Worm (Caenorhabditis elegans) whole organism, midembryonic: ENCODE data around the gene wht-6.

Experiments
- T22C8.4 ChIP-seq: fragments of 200-800 bp; sonication (Bioruptor generic); IDR thresholded peaks from 2 replicates; pipeline ENCODE4 v1.3.6; 2022; ENCODE audit warnings: missing genetic modification characterization, missing compliant biosample characterization
- cog-1 ChIP-seq: sonication (generic microtip); optimal IDR thresholded peaks from 2 replicates; lab custom pipeline; 2016; ENCODE audit warnings: missing genetic modification characterization, missing compliant biosample characterization
- flt-1 ChIP-seq: fragments of 200-800 bp; sonication (Bioruptor generic); IDR thresholded peaks from 2 replicates; pipeline ENCODE4 v1.3.6; 2022; ENCODE audit warnings: missing genetic modification characterization, missing compliant biosample characterization
- klf-2 ChIP-seq: fragments of 200-800 bp; sonication (Bioruptor generic); conservative IDR thresholded peaks from 2 replicates; pipeline ENCODE4 v1.3.6; 2022; ENCODE audit warnings: missing genetic modification reagents, missing genetic modification characterization, missing compliant biosample characterization
- med-1 ChIP-seq: sonication (generic microtip); optimal IDR thresholded peaks from 2 replicates; lab custom pipeline; 2017; ENCODE audit warnings: missing genetic modification characterization, mild to moderate bottlenecking, missing compliant biosample characterization, antibody characterized with exemption, missing genetic modification reagents; ENCODE audit not compliant: insufficient read depth
- ref-1 ChIP-seq: fragments of 200-800 bp; sonication (Bioruptor generic); conservative IDR thresholded peaks from 2 replicates; pipeline ENCODE4 v1.3.6; 2022; ENCODE audit warnings: missing genetic modification reagents, missing genetic modification characterization, missing compliant biosample characterization
- tab-1 ChIP-seq: fragments of 200-800 bp; sonication (Bioruptor generic); IDR thresholded peaks from 2 replicates; pipeline ENCODE4 v1.3.6; 2022; ENCODE audit warnings: missing genetic modification characterization, missing compliant biosample characterization
- ztf-23 ChIP-seq: fragments of 200-800 bp; sonication (Bioruptor generic); IDR thresholded peaks from 2 replicates; pipeline ENCODE4 v1.3.6; 2022; ENCODE audit warnings: missing genetic modification reagents, missing genetic modification characterization, missing compliant biosample characterization
- ztf-29 ChIP-seq: fragments of 200-800 bp; sonication (Bioruptor generic); IDR thresholded peaks from 2 replicates; pipeline ENCODE4 v1.3.6; 2022; ENCODE audit warnings: missing genetic modification reagents, missing genetic modification characterization, missing compliant biosample characterization

The wht-6 gene

ce11 chrIII:6463679-6464078, 7.9 kb upstream of the wht-6 start, which contains the start of gene dlc-1:
Gene dlc-1 (minus strand): TSS chrIII:6463779.
- TF ChIP-seq ref-1 (no peak), med-1 (GFP tag; lab: Kevin White, UChicago) (no peak), flt-1 (GFP tag; lab: Robert Waterston, UW) (no peak), cog-1 (tag; lab: Kevin White, UChicago) (no peak), ztf-29 (GFP tag; lab: Robert Waterston, UW) (no peak), klf-2 (GFP tag; lab: Robert Waterston, UW) (no peak), tab-1 (no peak), T22C8.4 (GFP tag; lab: Robert Waterston, UW) (no peak), ztf-23 (GFP tag; lab: Robert Waterston, UW) (no peak)

- no peak for TF ChIP-seq klf-2 (GFP tag; lab: Robert Waterston, UW)
- TF ChIP-seq flt-1 (GFP tag; lab: Robert Waterston, UW), result no peak
- no peak for TF ChIP-seq tab-1
- TF ChIP-seq med-1 (GFP tag; lab: Kevin White, UChicago), result no peak
- no peak for TF ChIP-seq cog-1 (tag; lab: Kevin White, UChicago)
- TF ChIP-seq ztf-29 (GFP tag; lab: Robert Waterston, UW), result peak; percentile 52; the same call in 1 of the 2 replicates
- no peak for TF ChIP-seq T22C8.4 (GFP tag; lab: Robert Waterston, UW)
- TF ChIP-seq ref-1, result no peak
- TF ChIP-seq ztf-23 (GFP tag; lab: Robert Waterston, UW), result 0 out of 2 replicates have a peak, but pooled peaks have one; percentile 6
Observed at ce11 chrIII:6464113-6464571, 7.4 kb upstream of the wht-6 start.

DNA sequence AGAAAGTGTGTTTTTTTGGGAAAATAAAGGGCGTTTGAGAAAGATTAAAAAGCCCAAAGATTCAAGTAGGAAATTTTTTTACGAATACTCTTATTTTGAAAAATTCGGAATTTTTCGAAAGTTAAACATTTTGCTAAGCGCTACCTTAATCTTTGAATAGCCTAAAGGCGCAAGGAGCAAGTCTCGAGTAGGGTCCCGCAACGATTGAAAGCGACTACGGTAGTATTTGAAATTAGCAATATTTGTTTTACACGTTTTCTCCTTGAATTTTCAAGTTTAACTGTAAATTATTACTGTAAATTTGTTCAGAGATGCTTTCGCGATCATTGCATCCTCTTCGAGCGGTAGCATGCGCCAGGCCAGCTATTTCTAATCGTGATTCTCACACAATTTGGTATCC, 6.6 kb upstream of the wht-6 start, which contains the start of gene nduf-2.2:
nduf-2.2 (plus strand) TSS at position 310 of the 400 bp plus-strand sequence.
- TF ChIP-seq T22C8.4 (GFP tag; lab: Robert Waterston, UW) (no peak), flt-1 (GFP tag; lab: Robert Waterston, UW) (no peak), klf-2 (GFP tag; lab: Robert Waterston, UW) (no peak), med-1 (GFP tag; lab: Kevin White, UChicago) (no peak), cog-1 (tag; lab: Kevin White, UChicago) (no peak), ztf-29 (GFP tag; lab: Robert Waterston, UW) (no peak), ref-1 (no peak), ztf-23 (GFP tag; lab: Robert Waterston, UW) (no peak), tab-1 (no peak)

- TF ChIP-seq klf-2 (GFP tag; lab: Robert Waterston, UW), result no peak
- TF ChIP-seq ref-1, result no peak
- TF ChIP-seq T22C8.4 (GFP tag; lab: Robert Waterston, UW), result no peak
- no peak for TF ChIP-seq ztf-23 (GFP tag; lab: Robert Waterston, UW)
- TF ChIP-seq med-1 (GFP tag; lab: Kevin White, UChicago), result no peak
- TF ChIP-seq cog-1 (tag; lab: Kevin White, UChicago), result no peak
- TF ChIP-seq ztf-29 (GFP tag; lab: Robert Waterston, UW), result no peak
- TF ChIP-seq flt-1 (GFP tag; lab: Robert Waterston, UW), result no peak
- TF ChIP-seq tab-1, result no peak
Observed at ce11 chrIII:6467005-6467404, 4.5 kb upstream of the wht-6 start, which contains the start of gene T26A5.2. Gene T26A5.2 (plus strand): TSS chrIII:6467305.

ce11 chrIII:6476380-6476779, 4.8 kb downstream of the wht-6 start:
- TF ChIP-seq ztf-29 (GFP tag; lab: Robert Waterston, UW) (no peak), ref-1 (no peak), T22C8.4 (GFP tag; lab: Robert Waterston, UW) (no peak), cog-1 (tag; lab: Kevin White, UChicago) (no peak), klf-2 (GFP tag; lab: Robert Waterston, UW) (no peak)

DNA sequence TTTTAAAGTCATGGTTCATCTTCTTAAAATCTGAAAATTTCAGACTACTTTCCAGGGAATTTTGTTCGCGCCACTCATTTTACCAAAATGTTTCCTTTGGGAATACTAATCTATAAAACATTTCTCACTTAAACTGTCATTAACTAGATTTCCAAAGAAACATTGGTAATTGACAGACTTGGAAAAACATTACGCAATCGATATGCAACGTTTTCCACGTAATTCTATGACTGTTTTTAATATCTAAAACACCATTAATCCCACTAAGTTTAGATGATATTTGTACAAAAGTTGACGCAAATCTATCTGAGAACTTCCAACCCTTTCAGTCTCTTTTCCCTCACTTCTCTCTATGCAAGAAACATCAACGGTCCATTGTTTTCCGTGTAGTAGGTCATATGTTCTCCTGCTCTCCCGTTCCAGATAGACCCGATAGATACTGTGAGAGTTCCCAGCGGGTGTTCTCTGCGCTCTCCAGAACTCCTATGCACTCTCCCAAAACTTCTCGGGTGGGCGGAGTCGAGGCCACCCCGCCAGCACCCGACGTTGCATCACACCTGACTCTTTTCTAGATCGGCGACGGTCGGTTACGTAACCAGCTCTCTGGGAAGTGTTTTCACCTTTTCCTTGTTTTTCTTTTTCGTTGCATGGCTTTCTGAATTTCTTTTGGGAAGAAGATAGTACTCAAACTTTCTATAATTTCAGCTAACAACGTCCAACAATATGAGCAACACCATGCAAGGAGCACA, 6.9 kb downstream of the wht-6 start, which contains the start of gene zip-8:
zip-8 (plus strand) TSS at position 700 of the 749 bp plus-strand sequence.
- TF ChIP-seq T22C8.4 (GFP tag; lab: Robert Waterston, UW) (no peak), med-1 (GFP tag; lab: Kevin White, UChicago) (no peak), cog-1 (tag; lab: Kevin White, UChicago) (no peak), klf-2 (GFP tag; lab: Robert Waterston, UW) (no peak), ztf-29 (GFP tag; lab: Robert Waterston, UW) (no peak), ztf-23 (GFP tag; lab: Robert Waterston, UW) (no peak), ref-1 (no peak), flt-1 (GFP tag; lab: Robert Waterston, UW) (no peak), tab-1 (no peak)

- no peak for TF ChIP-seq T22C8.4 (GFP tag; lab: Robert Waterston, UW)
Observed at ce11 chrIII:6479439-6479838, 7.9 kb downstream of the wht-6 start.

DNA sequence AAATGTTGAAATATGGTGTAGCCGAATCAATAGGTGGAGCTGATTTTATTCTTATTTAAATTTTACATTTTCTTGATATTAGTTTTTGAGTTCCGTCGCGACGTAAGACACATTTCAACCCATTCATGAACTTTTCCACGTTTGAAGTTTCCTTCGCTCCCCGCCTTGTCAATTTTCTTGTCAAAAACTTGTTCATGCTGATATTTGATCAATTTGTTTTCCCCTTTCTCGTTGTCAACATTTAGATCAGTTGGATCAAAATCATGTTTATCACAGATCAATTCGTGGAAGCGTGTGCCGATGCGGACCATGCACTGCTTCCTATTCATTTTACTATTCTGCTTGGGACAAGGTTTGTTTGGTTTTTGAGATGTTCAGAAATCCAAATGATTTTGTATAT, 11.4 kb downstream of the wht-6 start, which contains the start of gene chtb-2:
chtb-2 (plus strand) TSS at position 301 of the 400 bp plus-strand sequence.
- TF ChIP-seq klf-2 (GFP tag; lab: Robert Waterston, UW) (no peak), flt-1 (GFP tag; lab: Robert Waterston, UW) (no peak), tab-1 (no peak), ztf-23 (GFP tag; lab: Robert Waterston, UW) (no peak), ref-1 (no peak), ztf-29 (GFP tag; lab: Robert Waterston, UW) (no peak), T22C8.4 (GFP tag; lab: Robert Waterston, UW) (no peak), med-1 (GFP tag; lab: Kevin White, UChicago) (no peak), cog-1 (tag; lab: Kevin White, UChicago) (no peak)

- TF ChIP-seq tab-1 (no peak), cog-1 (tag; lab: Kevin White, UChicago) (no peak), flt-1 (GFP tag; lab: Robert Waterston, UW) (no peak)
Observed at ce11 chrIII:6488916-6489315, 17.4 kb downstream of the wht-6 start.
